Fruit fly (Drosophila melanogaster): ENCODE results near the gene CG14450.

CG14450 gene

dm6 chr3L:22742945-22743582, 15.5 kb upstream of the CG14450 start (continued):
- TF ChIP-seq fkh (GFP tag; optimal IDR thresholded peaks at IDR 0.05) (no peak), CG9139 (GFP tag; optimal IDR thresholded peaks at IDR 0.05) (no peak), esn (GFP tag; optimal IDR thresholded peaks at IDR 0.05) (peak; percentile 47), Lpt (GFP tag; optimal IDR thresholded peaks at IDR 0.05) (no peak), CG11294 (GFP tag; IDR thresholded peaks at IDR 0.05) (no peak), dsx (GFP tag; optimal IDR thresholded peaks at IDR 0.05; ENCODE audit: poor library complexity, severe bottlenecking) (peak; percentile 71), Hr4 (GFP tag; optimal IDR thresholded peaks at IDR 0.05) (peak; percentile 51), fd59A (GFP tag; optimal IDR thresholded peaks at IDR 0.05) (peak; percentile 43)

dm6 chr3L:22742121-22742531, 14.5 kb upstream of the CG14450 start:
- TF ChIP-seq Hr39 (GFP tag; optimal IDR thresholded peaks at IDR 0.05) (no peak), eg (GFP tag; IDR thresholded peaks at IDR 0.05) (0 out of 3 replicates have a peak, but pooled peaks have one; percentile 26), dsx (GFP tag; optimal IDR thresholded peaks at IDR 0.05; ENCODE audit: poor library complexity, severe bottlenecking) (peak; percentile 92), CG15336 (GFP tag; IDR thresholded peaks at IDR 0.05) (0 out of 2 replicates have a peak, but pooled peaks have one; percentile 7), fkh (GFP tag; optimal IDR thresholded peaks at IDR 0.05) (no peak), Eip75B (GFP tag; optimal IDR thresholded peaks at IDR 0.05) (peak; percentile 30), CG1621 (tag; optimal IDR thresholded peaks at IDR 0.05) (peak; percentile 13), CG6808 (GFP tag; optimal IDR thresholded peaks at IDR 0.05) (no peak)

- peak; percentile 86 for TF ChIP-seq acj6 (GFP tag; optimal IDR thresholded peaks at IDR 0.05)
- TF ChIP-seq eg (GFP tag; IDR thresholded peaks at IDR 0.05): peak; percentile 84
- TF ChIP-seq Met (GFP tag; optimal IDR thresholded peaks at IDR 0.05): peak; percentile 87
- peak; percentile 85 for TF ChIP-seq Hr4 (GFP tag; optimal IDR thresholded peaks at IDR 0.05)
- TF ChIP-seq CG6808 (GFP tag; optimal IDR thresholded peaks at IDR 0.05): peak; percentile 68
- peak; percentile 72 for TF ChIP-seq CG7368 (GFP tag; optimal IDR thresholded peaks at IDR 0.05)
- TF ChIP-seq CG15336 (GFP tag; IDR thresholded peaks at IDR 0.05): peak; percentile 63
- peak; percentile 75 for TF ChIP-seq Eip93F (GFP tag; optimal IDR thresholded peaks at IDR 0.05)
- TF ChIP-seq lz (GFP tag; optimal IDR thresholded peaks at IDR 0.05): peak; percentile 88
- peak; percentile 57 for TF ChIP-seq CG16779 (tag; optimal IDR thresholded peaks at IDR 0.05)
- TF ChIP-seq Hr39 (GFP tag; optimal IDR thresholded peaks at IDR 0.05): peak; percentile 83
- TF ChIP-seq CG8632 (GFP tag; optimal IDR thresholded peaks at IDR 0.05): peak; percentile 84
- peak; percentile 99 for TF ChIP-seq dsx (GFP tag; optimal IDR thresholded peaks at IDR 0.05; ENCODE audit: poor library complexity, severe bottlenecking)
- peak; percentile 83 for TF ChIP-seq Ets21C (GFP tag; optimal IDR thresholded peaks at IDR 0.05)
- peak; percentile 81 for TF ChIP-seq CG4318 (GFP tag; optimal IDR thresholded peaks at IDR 0.05)
- peak; percentile 85 for TF ChIP-seq CG6792 (GFP tag; optimal IDR thresholded peaks at IDR 0.05)
- TF ChIP-seq fd59A (GFP tag; optimal IDR thresholded peaks at IDR 0.05): peak; percentile 84
- no peak for TF ChIP-seq Hr38 (GFP tag; optimal IDR thresholded peaks at IDR 0.05)
- no peak for TF ChIP-seq CG6276 (GFP tag; optimal IDR thresholded peaks at IDR 0.05)
- TF ChIP-seq cyc (GFP tag; optimal IDR thresholded peaks at IDR 0.05): peak; percentile 85
- peak; percentile 84 for TF ChIP-seq vri (GFP tag; optimal IDR thresholded peaks at IDR 0.05)
- TF ChIP-seq CG34406 (GFP tag; optimal IDR thresholded peaks at IDR 0.05): peak; percentile 86
- TF ChIP-seq Blimp-1 (GFP tag; optimal IDR thresholded peaks at IDR 0.05): peak; percentile 72
- peak; percentile 86 for TF ChIP-seq achi (GFP tag; optimal IDR thresholded peaks at IDR 0.05)
- peak; percentile 76 for TF ChIP-seq Eip75B (GFP tag; optimal IDR thresholded peaks at IDR 0.05)
- TF ChIP-seq CG9139 (GFP tag; optimal IDR thresholded peaks at IDR 0.05): peak; percentile 43
- peak; percentile 93 for TF ChIP-seq CG10631 (GFP tag; optimal IDR thresholded peaks at IDR 0.05)
- TF ChIP-seq fd85E (GFP tag; optimal IDR thresholded peaks at IDR 0.05): peak; percentile 59
- peak; percentile 75 for TF ChIP-seq Gug (GFP tag; IDR thresholded peaks at IDR 0.05)
- peak; percentile 83 for TF ChIP-seq Sox15 (GFP tag; optimal IDR thresholded peaks at IDR 0.05)
- peak; percentile 75 for TF ChIP-seq dac (GFP tag; optimal IDR thresholded peaks at IDR 0.05)
- TF ChIP-seq CG11902 (GFP tag; optimal IDR thresholded peaks at IDR 0.05): peak; percentile 84
- TF ChIP-seq Smox (GFP tag; optimal IDR thresholded peaks at IDR 0.05): peak; percentile 88
- peak; percentile 93 for TF ChIP-seq Eip78C (GFP tag)
- TF ChIP-seq pdm3 (GFP tag; optimal IDR thresholded peaks at IDR 0.05): peak; percentile 85
- peak in 1 of 2 experiments; percentile 83 for TF ChIP-seq ss (GFP tag; optimal IDR thresholded peaks at IDR 0.05)
- peak; percentile 81 for TF ChIP-seq Sox14 (GFP tag; optimal IDR thresholded peaks at IDR 0.05)
- TF ChIP-seq fkh (GFP tag; optimal IDR thresholded peaks at IDR 0.05): peak; percentile 93
- peak; percentile 83 for TF ChIP-seq CG10669 (GFP tag; optimal IDR thresholded peaks at IDR 0.05)
Measured at dm6 chr3L:22741389-22742120, 14.0 kb upstream of the CG14450 start, which contains the start of gene CG7369. TSS of gene CG7369 (plus strand) at chr3L:22741793.

All from whole organism, prepupa.